Fruit fly (Drosophila melanogaster): ENCODE data around the gene Upf2.
A peak's percentile ranks its signal among the peaks of the same experiment; 100 is the strongest.

The Upf2 gene

dm6 chrX:8114476-8115342 lies 39.4 kb upstream of the Upf2 start (continued):
- TF ChIP-seq Sox15 (GFP tag; optimal IDR thresholded peaks at IDR 0.05) (no peak), Hr38 (GFP tag; optimal IDR thresholded peaks at IDR 0.05) (no peak), svp (GFP tag) (no peak), CG8319 (GFP tag; optimal IDR thresholded peaks at IDR 0.05) (no peak), cyc (GFP tag; optimal IDR thresholded peaks at IDR 0.05) (peak; percentile 10), CG8119 (GFP tag; IDR thresholded peaks at IDR 0.05) (no peak), CG6854 (GFP tag; optimal IDR thresholded peaks at IDR 0.05) (no peak), CG6792 (GFP tag; optimal IDR thresholded peaks at IDR 0.05) (no peak), Eip78C (GFP tag) (no peak), net (GFP tag; optimal IDR thresholded peaks at IDR 0.05) (no peak), Sox14 (GFP tag; optimal IDR thresholded peaks at IDR 0.05) (no peak), CG1621 (tag; optimal IDR thresholded peaks at IDR 0.05) (no peak), achi (GFP tag; optimal IDR thresholded peaks at IDR 0.05) (peak; percentile 33), CG16779 (tag; optimal IDR thresholded peaks at IDR 0.05) (no peak), acj6 (GFP tag; optimal IDR thresholded peaks at IDR 0.05) (peak; percentile 13), CG6808 (GFP tag; optimal IDR thresholded peaks at IDR 0.05) (no peak)

DNA sequence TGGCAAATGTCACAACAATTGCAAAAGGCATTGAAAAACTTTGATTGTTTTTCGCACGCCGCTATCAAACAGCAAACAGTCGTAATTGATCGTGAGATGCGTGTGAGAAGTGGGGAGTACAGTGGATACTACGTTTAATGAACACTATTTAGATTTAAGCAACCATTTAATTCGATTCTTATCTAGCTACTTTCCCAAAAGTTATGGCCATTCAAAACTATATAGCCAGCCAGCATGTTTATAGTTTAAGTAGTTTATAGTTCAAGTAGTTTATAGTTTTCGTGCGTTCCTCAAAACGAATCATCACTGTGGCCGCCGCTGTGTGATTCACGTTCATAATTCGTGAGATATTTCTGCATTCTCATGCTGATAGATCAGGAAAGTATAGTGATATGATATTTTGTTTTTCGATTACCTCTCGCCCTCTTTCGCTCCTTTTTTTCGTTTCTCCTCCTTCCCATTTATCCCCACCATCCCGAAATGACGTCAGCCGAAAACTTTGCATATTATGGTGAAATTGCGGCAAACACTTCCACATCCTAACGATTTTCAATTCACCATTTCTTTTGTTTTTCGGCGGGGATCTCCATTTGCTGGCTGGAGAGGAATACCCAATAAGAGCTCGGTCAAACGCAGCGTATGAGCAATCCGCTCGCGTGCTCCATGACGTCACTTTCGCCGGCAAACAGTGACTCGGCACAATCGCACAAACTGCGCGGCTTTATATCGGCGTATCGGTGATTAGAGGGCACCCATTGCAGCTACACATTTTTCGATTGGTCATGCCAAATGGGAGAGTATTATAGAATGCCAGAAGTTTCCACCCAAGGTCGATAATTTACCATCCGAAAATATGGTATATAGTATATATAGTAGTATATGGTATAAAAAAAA lies 38.4 kb upstream of the Upf2 start:
- TF ChIP-seq net (GFP tag; optimal IDR thresholded peaks at IDR 0.05) = no peak
- TF ChIP-seq topi (GFP tag; optimal IDR thresholded peaks at IDR 0.05) = peak; percentile 21
- no peak for TF ChIP-seq Hr38 (GFP tag; optimal IDR thresholded peaks at IDR 0.05)
- TF ChIP-seq pdm3 (GFP tag; optimal IDR thresholded peaks at IDR 0.05) = peak; percentile 36
- no peak for TF ChIP-seq Blimp-1 (GFP tag; optimal IDR thresholded peaks at IDR 0.05)
- no peak for TF ChIP-seq Sox14 (GFP tag; optimal IDR thresholded peaks at IDR 0.05)
- no peak for TF ChIP-seq CG9139 (GFP tag; optimal IDR thresholded peaks at IDR 0.05)
- peak; percentile 31 for TF ChIP-seq svp (GFP tag)
- TF ChIP-seq acj6 (GFP tag; optimal IDR thresholded peaks at IDR 0.05) = peak; percentile 15
- TF ChIP-seq Met (GFP tag; optimal IDR thresholded peaks at IDR 0.05) = peak; percentile 3
- peak; percentile 3 for TF ChIP-seq CG31627 (GFP tag; optimal IDR thresholded peaks at IDR 0.05)
- no peak for TF ChIP-seq CG8632 (GFP tag; optimal IDR thresholded peaks at IDR 0.05)
- no peak for TF ChIP-seq CG1621 (tag; optimal IDR thresholded peaks at IDR 0.05)
- TF ChIP-seq Eip78C (GFP tag) = peak; percentile 54
- no peak for TF ChIP-seq CG11762 (GFP tag; optimal IDR thresholded peaks at IDR 0.05; ENCODE audit: insufficient read depth)
- TF ChIP-seq achi (GFP tag; optimal IDR thresholded peaks at IDR 0.05) = peak; percentile 5
- TF ChIP-seq CG10631 (GFP tag; optimal IDR thresholded peaks at IDR 0.05) = peak; percentile 17
- TF ChIP-seq Gug (GFP tag; IDR thresholded peaks at IDR 0.05) = no peak
- TF ChIP-seq CG11294 (GFP tag; IDR thresholded peaks at IDR 0.05) = peak; percentile 50; the same call in 1 of the 2 replicates
- no peak for TF ChIP-seq salr (GFP tag; optimal IDR thresholded peaks at IDR 0.05)
- TF ChIP-seq Sox102F (GFP tag; optimal IDR thresholded peaks at IDR 0.05) = no peak
- TF ChIP-seq fkh (GFP tag; optimal IDR thresholded peaks at IDR 0.05) = peak; percentile 31
- peak; percentile 28; the same call in 1 of the 3 replicates for TF ChIP-seq eg (GFP tag; IDR thresholded peaks at IDR 0.05)
- TF ChIP-seq CG6808 (GFP tag; optimal IDR thresholded peaks at IDR 0.05) = no peak
- TF ChIP-seq Hr4 (GFP tag; optimal IDR thresholded peaks at IDR 0.05) = peak; percentile 24
- TF ChIP-seq CG15336 (GFP tag; IDR thresholded peaks at IDR 0.05) = 0 out of 2 replicates have a peak, but pooled peaks have one; percentile 16
- peak; percentile 30 for TF ChIP-seq lz (GFP tag; optimal IDR thresholded peaks at IDR 0.05)
- TF ChIP-seq cyc (GFP tag; optimal IDR thresholded peaks at IDR 0.05) = peak; percentile 13
- TF ChIP-seq CG6163 (GFP tag; IDR thresholded peaks at IDR 0.05) = 0 out of 3 replicates have a peak, but pooled peaks have one; percentile 17
- no peak for TF ChIP-seq CG11902 (GFP tag; optimal IDR thresholded peaks at IDR 0.05)
- TF ChIP-seq Eip75B (GFP tag; optimal IDR thresholded peaks at IDR 0.05) = no peak
- TF ChIP-seq CG8119 (GFP tag; IDR thresholded peaks at IDR 0.05) = no peak
- TF ChIP-seq Hr39 (GFP tag; optimal IDR thresholded peaks at IDR 0.05) = peak; percentile 25
- no peak for TF ChIP-seq CG34406 (GFP tag; optimal IDR thresholded peaks at IDR 0.05)
- TF ChIP-seq fd85E (GFP tag; optimal IDR thresholded peaks at IDR 0.05) = no peak
- no peak for TF ChIP-seq CG10669 (GFP tag; optimal IDR thresholded peaks at IDR 0.05)
- TF ChIP-seq CG32006 (GFP tag; optimal IDR thresholded peaks at IDR 0.05) = peak; percentile 6
- no peak for TF ChIP-seq fd59A (GFP tag; optimal IDR thresholded peaks at IDR 0.05)
- TF ChIP-seq esn (GFP tag; optimal IDR thresholded peaks at IDR 0.05) = peak; percentile 15
- TF ChIP-seq dac (GFP tag; optimal IDR thresholded peaks at IDR 0.05) = no peak
